Fruit fly (Drosophila melanogaster) whole organism, prepupa: ENCODE data around the gene CG1789.

ENCODE experiments used
- Blimp-1 ChIP-seq: fragments of 200-800 bp; sonication (Bioruptor generic); optimal IDR thresholded peaks from 3 replicates; lab custom pipeline; 2017; ENCODE audit warnings: missing biosample characterization, missing genetic modification characterization, mild to moderate bottlenecking, moderate library complexity, missing genetic modification reagents
- CG10631 ChIP-seq: fragments of 200-800 bp; sonication (Bioruptor generic); optimal IDR thresholded peaks from 2 replicates; lab custom pipeline; 2016; ENCODE audit warnings: missing biosample characterization, missing genetic modification characterization
- CG10669 ChIP-seq: fragments of 200-800 bp; sonication (Bioruptor generic); optimal IDR thresholded peaks from 3 replicates; lab custom pipeline; 2018; ENCODE audit warnings: missing biosample characterization, mild to moderate bottlenecking, missing genetic modification characterization, moderate library complexity
- CG11902 ChIP-seq: fragments of 200-800 bp; sonication (Bioruptor generic); optimal IDR thresholded peaks from 3 replicates; lab custom pipeline; 2016; ENCODE audit warnings: missing biosample characterization, missing genetic modification characterization
- CG1621 ChIP-seq: fragments of 200-800 bp; sonication (Bioruptor generic); optimal IDR thresholded peaks from 3 replicates; lab custom pipeline; 2018; ENCODE audit warnings: missing biosample characterization, mild to moderate bottlenecking, missing genetic modification characterization
- CG16779 ChIP-seq: fragments of 200-800 bp; sonication (Bioruptor generic); optimal IDR thresholded peaks from 3 replicates; lab custom pipeline; 2017; ENCODE audit warnings: missing biosample characterization, mild to moderate bottlenecking, missing genetic modification characterization
- CG31627 ChIP-seq: fragments of 200-800 bp; sonication (Bioruptor generic); optimal IDR thresholded peaks from 3 replicates; lab custom pipeline; 2016; ENCODE audit warnings: missing biosample characterization, missing genetic modification characterization
- CG34406 ChIP-seq: fragments of 200-800 bp; sonication (Bioruptor generic); optimal IDR thresholded peaks from 3 replicates; lab custom pipeline; 2016; ENCODE audit warnings: missing biosample characterization, missing genetic modification characterization
- CG3919 ChIP-seq: fragments of 200-800 bp; sonication (Bioruptor generic); optimal IDR thresholded peaks from 3 replicates; lab custom pipeline; 2016; ENCODE audit warnings: missing biosample characterization, missing genetic modification characterization
- CG6163 ChIP-seq: fragments of 200-800 bp; sonication (Bioruptor generic); IDR thresholded peaks from 3 replicates; pipeline ENCODE4 v1.3.6; 2022; ENCODE audit warnings: missing biosample characterization, missing genetic modification characterization
- CG7368 ChIP-seq: fragments of 200-800 bp; sonication (Bioruptor generic); optimal IDR thresholded peaks from 3 replicates; lab custom pipeline; 2016; ENCODE audit warnings: missing biosample characterization, missing genetic modification characterization
- CG8119 ChIP-seq: fragments of 200-800 bp; sonication (Bioruptor generic); IDR thresholded peaks from 3 replicates; pipeline ENCODE4 v1.3.6; 2022; ENCODE audit warnings: missing biosample characterization, missing genetic modification characterization
- CG8319 ChIP-seq: fragments of 200-800 bp; sonication (Bioruptor generic); optimal IDR thresholded peaks from 3 replicates; lab custom pipeline; 2016; ENCODE audit warnings: missing biosample characterization, missing genetic modification characterization
- CG9139 ChIP-seq: fragments of 200-800 bp; sonication (Bioruptor generic); optimal IDR thresholded peaks from 3 replicates; lab custom pipeline; 2017; ENCODE audit warnings: missing biosample characterization, mild to moderate bottlenecking, missing genetic modification characterization
- Eip75B ChIP-seq: fragments of 200-800 bp; sonication (Bioruptor generic); optimal IDR thresholded peaks from 3 replicates; lab custom pipeline; 2016; ENCODE audit warnings: missing biosample characterization, missing genetic modification characterization
- Eip78C ChIP-seq: fragments of 200-800 bp; sonication (Bioruptor generic); peaks from one replicate; lab custom pipeline; 2016; ENCODE audit warnings: missing biosample characterization, missing genetic modification characterization
- Eip93F ChIP-seq: fragments of 200-800 bp; sonication (Bioruptor generic); optimal IDR thresholded peaks from 2 replicates; lab custom pipeline; 2016; ENCODE audit warnings: missing biosample characterization, mild to moderate bottlenecking, missing genetic modification characterization
- Ets21C ChIP-seq: fragments of 200-800 bp; sonication (Bioruptor generic); optimal IDR thresholded peaks from 3 replicates; lab custom pipeline; 2016; ENCODE audit warnings: missing biosample characterization, missing genetic modification characterization
- Gug ChIP-seq: fragments of 200-800 bp; sonication (Bioruptor generic); IDR thresholded peaks from 2 replicates; pipeline ENCODE4 v1.3.6; 2022; ENCODE audit warnings: missing biosample characterization, missing genetic modification characterization
- Hr38 ChIP-seq: sonication (Bioruptor generic); optimal IDR thresholded peaks from 2 replicates; lab custom pipeline; 2016; ENCODE audit warnings: missing biosample characterization, missing genetic modification characterization
- Hr39 ChIP-seq: fragments of 200-800 bp; sonication (Bioruptor generic); optimal IDR thresholded peaks from 2 replicates; lab custom pipeline; 2016; ENCODE audit warnings: missing biosample characterization, missing genetic modification characterization
- OdsH ChIP-seq: fragments of 200-800 bp; sonication (Bioruptor generic); optimal IDR thresholded peaks from 3 replicates; lab custom pipeline; 2016; ENCODE audit warnings: missing biosample characterization, missing genetic modification characterization
- Smox ChIP-seq: fragments of 200-800 bp; sonication (Bioruptor generic); optimal IDR thresholded peaks from 3 replicates; lab custom pipeline; 2016; ENCODE audit warnings: missing biosample characterization, missing genetic modification characterization
- Sox14 ChIP-seq: fragments of 200-800 bp; sonication (Bioruptor generic); optimal IDR thresholded peaks from 3 replicates; lab custom pipeline; 2016; ENCODE audit warnings: missing biosample characterization, missing genetic modification characterization
- achi ChIP-seq: fragments of 200-800 bp; sonication (Bioruptor generic); optimal IDR thresholded peaks from 3 replicates; lab custom pipeline; 2016; ENCODE audit warnings: missing biosample characterization, missing genetic modification characterization
- acj6 ChIP-seq: fragments of 200-800 bp; sonication (Bioruptor generic); optimal IDR thresholded peaks from 3 replicates; lab custom pipeline; 2016; ENCODE audit warnings: missing biosample characterization, missing genetic modification characterization
- cyc ChIP-seq: fragments of 200-800 bp; sonication (Bioruptor generic); optimal IDR thresholded peaks from 3 replicates; lab custom pipeline; 2016; ENCODE audit warnings: missing biosample characterization, missing genetic modification characterization
- dac ChIP-seq: fragments of 200-800 bp; sonication (Bioruptor generic); optimal IDR thresholded peaks from 2 replicates; lab custom pipeline; 2017; ENCODE audit warnings: missing biosample characterization, mild to moderate bottlenecking, missing genetic modification characterization
- dsx ChIP-seq: fragments of 200-800 bp; optimal IDR thresholded peaks from 3 replicates; lab custom pipeline; 2019; ENCODE audit warnings: missing biosample characterization, mild to moderate bottlenecking, missing genetic modification characterization, moderate library complexity; ENCODE audit not compliant: poor library complexity, severe bottlenecking
- esn ChIP-seq: fragments of 200-800 bp; sonication (Bioruptor generic); optimal IDR thresholded peaks from 2 replicates; lab custom pipeline; 2016; ENCODE audit warnings: missing biosample characterization, mild to moderate bottlenecking, missing genetic modification characterization, moderate library complexity
- fd85E ChIP-seq: fragments of 200-800 bp; sonication (Bioruptor generic); optimal IDR thresholded peaks from 3 replicates; lab custom pipeline; 2016; ENCODE audit warnings: missing biosample characterization, missing genetic modification characterization
- fkh ChIP-seq: fragments of 200-800 bp; sonication (Bioruptor generic); optimal IDR thresholded peaks from 3 replicates; lab custom pipeline; 2017; ENCODE audit warnings: missing biosample characterization, mild to moderate bottlenecking, missing genetic modification characterization, moderate library complexity
- lz ChIP-seq: fragments of 200-800 bp; sonication (Bioruptor generic); optimal IDR thresholded peaks from 3 replicates; lab custom pipeline; 2016; ENCODE audit warnings: missing biosample characterization, missing genetic modification characterization
- pdm3 ChIP-seq: fragments of 200-800 bp; sonication (Bioruptor generic); optimal IDR thresholded peaks from 3 replicates; lab custom pipeline; 2016; ENCODE audit warnings: missing biosample characterization, missing genetic modification characterization
- salr ChIP-seq, 2 experiments: fragments of 200-800 bp; sonication (Bioruptor generic); optimal IDR thresholded peaks; 3 replicates each; lab custom pipeline; 2016 to 2018; ENCODE audit warnings: missing biosample characterization in 2 of 2, missing genetic modification characterization in 2 of 2, mild to moderate bottlenecking in 1 of 2
- svp ChIP-seq: fragments of 200-800 bp; sonication (Bioruptor generic); peaks from one replicate; lab custom pipeline; 2016; ENCODE audit warnings: missing biosample characterization, missing genetic modification characterization
- topi ChIP-seq: fragments of 200-800 bp; sonication (Bioruptor generic); optimal IDR thresholded peaks from 3 replicates; lab custom pipeline; 2016; ENCODE audit warnings: missing biosample characterization, missing genetic modification characterization
- vri ChIP-seq: fragments of 200-800 bp; sonication (Bioruptor generic); optimal IDR thresholded peaks from 3 replicates; lab custom pipeline; 2016; ENCODE audit warnings: missing biosample characterization, mild to moderate bottlenecking, missing genetic modification characterization

The CG1789 gene

dm6 chrX:8714064-8715046 is 6.0 kb upstream of the CG1789 start, which contains the start of the genes CG2004 and CG1785 (continued):
- peak; percentile 86 for TF ChIP-seq Sox14
- peak; percentile 90 for TF ChIP-seq pdm3 (GFP tag; lab: Kevin White, UChicago)
- TF ChIP-seq CG9139 (GFP tag; lab: Kevin White, UChicago): no peak
- peak; percentile 88 for TF ChIP-seq svp (GFP tag; lab: Kevin White, UChicago)
- peak; percentile 67 to 77 for TF ChIP-seq salr (GFP tag; optimal IDR thresholded peaks at IDR 0.05; lab: Kevin White, UChicago)
- TF ChIP-seq Ets21C (GFP tag; lab: Kevin White, UChicago): peak; percentile 84
- peak; percentile 89 for TF ChIP-seq cyc (GFP tag; lab: Kevin White, UChicago)
- peak; percentile 79 for TF ChIP-seq CG7368 (GFP tag; lab: Kevin White, UChicago)
- peak; percentile 75 for TF ChIP-seq CG8119 (GFP tag; lab: Robert Waterston, UW)
- peak; percentile 91 for TF ChIP-seq Gug
- peak; percentile 73 for TF ChIP-seq CG8319 (GFP tag; lab: Kevin White, UChicago)
- peak; percentile 93 for TF ChIP-seq esn (GFP tag; lab: Kevin White, UChicago)
- peak; percentile 82 for TF ChIP-seq CG11902 (GFP tag; lab: Kevin White, UChicago)
- peak; percentile 58 for TF ChIP-seq fd85E (GFP tag; lab: Kevin White, UChicago)
- peak; percentile 90 for TF ChIP-seq Hr39
- TF ChIP-seq fkh: peak; percentile 92
- peak; percentile 78 for TF ChIP-seq Eip78C (GFP tag; lab: Kevin White, UChicago)
- no peak for TF ChIP-seq vri (GFP tag; lab: Kevin White, UChicago)
- peak; percentile 92 for TF ChIP-seq lz (GFP tag; lab: Kevin White, UChicago)
- TF ChIP-seq OdsH (GFP tag; lab: Kevin White, UChicago): peak; percentile 91
- peak; percentile 67 for TF ChIP-seq dac (GFP tag; lab: Kevin White, UChicago)

DNA sequence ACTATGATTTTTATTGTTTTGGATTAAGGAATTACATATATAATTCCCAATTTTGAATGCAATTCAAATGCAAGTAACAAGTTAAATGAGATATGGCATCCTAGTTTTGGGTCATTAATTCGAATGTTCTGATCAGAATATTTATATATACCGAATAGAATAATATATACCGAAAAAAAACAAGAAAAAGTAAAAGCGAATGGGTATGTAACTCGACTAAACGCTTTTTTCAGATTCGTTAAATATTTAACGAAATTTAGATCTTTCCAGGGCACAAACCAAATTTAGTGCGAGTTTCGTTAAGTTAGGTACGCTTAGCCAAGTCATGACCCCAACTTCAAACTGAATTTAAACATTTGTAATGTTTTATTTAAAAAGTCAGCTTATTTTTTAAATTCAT is 1.2 kb downstream of the CG1789 start:
- TF ChIP-seq CG9139 (GFP tag; lab: Kevin White, UChicago) (no peak), fkh (no peak), CG6163 (no peak), CG16779 (tag; lab: Kevin White, UChicago) (no peak)

- TF ChIP-seq svp (GFP tag; lab: Kevin White, UChicago): no peak
- TF ChIP-seq CG31627 (GFP tag; lab: Kevin White, UChicago): no peak
- TF ChIP-seq topi: no peak
- no peak for TF ChIP-seq CG10669 (GFP tag; lab: Kevin White, UChicago)
- TF ChIP-seq CG8119 (GFP tag; lab: Robert Waterston, UW): no peak
- no peak for TF ChIP-seq OdsH (GFP tag; lab: Kevin White, UChicago)
- TF ChIP-seq Blimp-1: no peak
- TF ChIP-seq CG1621 (tag; lab: Kevin White, UChicago): no peak
- no peak for TF ChIP-seq pdm3 (GFP tag; lab: Kevin White, UChicago)
- no peak for TF ChIP-seq dsx (GFP tag; lab: Kevin White, UChicago)
- no peak for TF ChIP-seq CG34406 (GFP tag; lab: Kevin White, UChicago)
- no peak for TF ChIP-seq Eip93F (GFP tag; lab: Kevin White, UChicago)
- TF ChIP-seq Hr38 (GFP tag; lab: Kevin White, UChicago): no peak
- TF ChIP-seq Gug: no peak
- TF ChIP-seq Eip75B: no peak
- TF ChIP-seq fkh: no peak
These were observed 3.2 kb downstream of the CG1789 start for dm6 chrX:8723393-8723987.

DNA sequence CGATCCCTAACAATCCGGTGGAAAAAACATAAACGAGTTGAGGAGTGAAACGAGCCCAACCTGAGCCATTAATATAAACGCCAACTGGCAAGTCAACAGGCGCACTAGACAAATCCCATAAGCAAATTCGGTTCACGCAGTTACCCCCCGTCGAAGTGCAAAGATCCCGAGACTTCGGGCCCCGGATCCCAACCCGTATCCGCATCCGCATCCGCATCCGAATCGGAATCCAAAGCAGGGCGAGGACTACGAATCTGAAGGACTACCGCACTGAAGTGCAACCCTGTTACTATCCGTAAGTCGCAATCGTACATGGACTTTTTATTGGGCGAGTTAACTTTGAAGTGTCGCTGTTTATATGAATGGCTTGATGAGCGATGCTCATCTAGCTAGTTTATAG is 4.5 kb downstream of the CG1789 start:
- TF ChIP-seq CG10631 (GFP tag; lab: Kevin White, UChicago): no peak
- no peak for TF ChIP-seq Eip78C (GFP tag; lab: Kevin White, UChicago)
- TF ChIP-seq Hr38 (GFP tag; lab: Kevin White, UChicago): no peak
- TF ChIP-seq vri (GFP tag; lab: Kevin White, UChicago): no peak
- TF ChIP-seq CG16779 (tag; lab: Kevin White, UChicago): no peak
- TF ChIP-seq achi: no peak
- TF ChIP-seq Blimp-1: no peak
- TF ChIP-seq CG34406 (GFP tag; lab: Kevin White, UChicago): no peak
- TF ChIP-seq cyc (GFP tag; lab: Kevin White, UChicago): no peak
- TF ChIP-seq acj6 (GFP tag; lab: Kevin White, UChicago): no peak
- TF ChIP-seq CG1621 (tag; lab: Kevin White, UChicago): no peak
- TF ChIP-seq Hr39: no peak
- TF ChIP-seq Smox: no peak
- no peak for TF ChIP-seq CG9139 (GFP tag; lab: Kevin White, UChicago)
- no peak for TF ChIP-seq CG3919 (GFP tag; lab: Kevin White, UChicago)
- TF ChIP-seq topi: no peak
- TF ChIP-seq, all 60 proteins: peak for 0
